Worm (Caenorhabditis elegans) whole organism, L2 larva: ENCODE results near the gene R09A8.1.

Experiments used
- C34F6.9 ChIP-seq: fragments of 150-350 bp; optimal IDR thresholded peaks from 2 replicates; lab custom pipeline; 2014; ENCODE audit warnings: missing biosample characterization, missing genetic modification characterization
- F13H6.1 ChIP-seq: sonication (generic microtip); optimal IDR thresholded peaks from 2 replicates; lab custom pipeline; 2016; ENCODE audit warnings: missing genetic modification characterization, missing compliant biosample characterization
- R02D3.7 ChIP-seq: fragments of 150-350 bp; optimal IDR thresholded peaks from 2 replicates; lab custom pipeline; 2014; ENCODE audit warnings: missing biosample characterization, missing genetic modification characterization
- Y55F3AM.14 ChIP-seq: fragments of 200-800 bp; sonication (Bioruptor generic); optimal IDR thresholded peaks from 2 replicates; lab custom pipeline; 2018; ENCODE audit warnings: mild to moderate bottlenecking, missing genetic modification characterization, missing compliant biosample characterization
- ZK546.5 ChIP-seq: sonication (generic microtip); optimal IDR thresholded peaks from 2 replicates; lab custom pipeline; 2017; ENCODE audit warnings: missing biosample characterization, missing genetic modification characterization
- alr-1 ChIP-seq: fragments of 150-350 bp; optimal IDR thresholded peaks from 2 replicates; lab custom pipeline; 2014; ENCODE audit warnings: missing biosample characterization, missing genetic modification characterization
- aly-2 ChIP-seq: fragments of 150-350 bp; optimal IDR thresholded peaks from 2 replicates; lab custom pipeline; 2014; ENCODE audit warnings: missing biosample characterization, missing genetic modification characterization
- ama-1 ChIP-seq: fragments of 150-350 bp; optimal IDR thresholded peaks from 2 replicates; lab custom pipeline; 2018; ENCODE audit warnings: inconsistent platforms
- blmp-1 ChIP-seq: sonication (generic microtip); optimal IDR thresholded peaks from 2 replicates; lab custom pipeline; 2017; ENCODE audit warnings: missing genetic modification characterization, mild to moderate bottlenecking, missing compliant biosample characterization, antibody characterized with exemption, moderate library complexity; ENCODE audit not compliant: insufficient read depth
- ceh-16 ChIP-seq: fragments of 150-350 bp; optimal IDR thresholded peaks from 2 replicates; lab custom pipeline; 2014; ENCODE audit warnings: missing biosample characterization, missing genetic modification characterization
- ceh-82 ChIP-seq: fragments of 150-350 bp; optimal IDR thresholded peaks from 2 replicates; lab custom pipeline; 2014; ENCODE audit warnings: missing biosample characterization, missing genetic modification characterization
- crh-2 ChIP-seq: sonication (generic microtip); optimal IDR thresholded peaks from 2 replicates; lab custom pipeline; 2017; ENCODE audit warnings: missing biosample characterization, missing genetic modification characterization
- dmd-4 ChIP-seq: sonication (generic microtip); optimal IDR thresholded peaks from 2 replicates; lab custom pipeline; 2017; ENCODE audit warnings: missing biosample characterization, missing genetic modification characterization
- egl-27 ChIP-seq: sonication (generic microtip); optimal IDR thresholded peaks from 3 replicates; lab custom pipeline; 2017; ENCODE audit warnings: missing biosample characterization, missing genetic modification reagents, missing genetic modification characterization
- elt-1 ChIP-seq: fragments of 150-350 bp; optimal IDR thresholded peaks from 2 replicates; lab custom pipeline; 2014; ENCODE audit warnings: missing biosample characterization, missing genetic modification characterization
- elt-3 ChIP-seq: sonication (generic microtip); optimal IDR thresholded peaks from 2 replicates; lab custom pipeline; 2017; ENCODE audit warnings: missing biosample characterization, missing genetic modification characterization
- fos-1 ChIP-seq: fragments of 150-350 bp; optimal IDR thresholded peaks from 2 replicates; lab custom pipeline; 2014; ENCODE audit warnings: missing biosample characterization, missing genetic modification characterization
- gmeb-1 ChIP-seq: fragments of 150-350 bp; optimal IDR thresholded peaks from 2 replicates; lab custom pipeline; 2014; ENCODE audit warnings: missing biosample characterization, missing genetic modification characterization
- lin-11 ChIP-seq: fragments of 150-350 bp; sonication (generic microtip); optimal IDR thresholded peaks from 2 replicates; lab custom pipeline; 2014; ENCODE audit warnings: missing biosample characterization, missing genetic modification characterization, inconsistent platforms, mixed read lengths
- lin-13 ChIP-seq: fragments of 150-350 bp; optimal IDR thresholded peaks from 2 replicates; lab custom pipeline; 2014; ENCODE audit warnings: missing biosample characterization, missing genetic modification reagents, missing genetic modification characterization
- lin-39 ChIP-seq: fragments of 150-350 bp; optimal IDR thresholded peaks from 2 replicates; lab custom pipeline; 2014; ENCODE audit warnings: missing biosample characterization, missing genetic modification reagents, missing genetic modification characterization
- lsy-2 ChIP-seq, 2 experiments: fragments of 150-350 bp in 1 of 2; sonication (generic microtip) in 1 of 2; optimal IDR thresholded peaks; 2 replicates each; lab custom pipeline; 2014 to 2017; ENCODE audit warnings: missing biosample characterization in 2 of 2, missing genetic modification characterization in 2 of 2
- mab-5 ChIP-seq: fragments of 150-350 bp; optimal IDR thresholded peaks from 2 replicates; lab custom pipeline; 2014; ENCODE audit warnings: missing biosample characterization, missing genetic modification characterization
- mbf-1 ChIP-seq: sonication (generic microtip); optimal IDR thresholded peaks from 2 replicates; lab custom pipeline; 2017; ENCODE audit warnings: missing biosample characterization, missing genetic modification characterization
- mdl-1 ChIP-seq, 2 experiments: fragments of 150-350 bp in 1 of 2; sonication (generic microtip) in 1 of 2; optimal IDR thresholded peaks; 2 replicates each; lab custom pipeline; 2017; ENCODE audit warnings: missing biosample characterization in 2 of 2, missing genetic modification characterization in 2 of 2
- nhr-10 ChIP-seq: sonication (generic microtip); optimal IDR thresholded peaks from 2 replicates; lab custom pipeline; 2017; ENCODE audit warnings: missing biosample characterization, missing genetic modification characterization
- nhr-11 ChIP-seq: fragments of 150-350 bp; optimal IDR thresholded peaks from 2 replicates; lab custom pipeline; 2014; ENCODE audit warnings: missing biosample characterization, missing genetic modification characterization
- nhr-12 ChIP-seq: fragments of 150-350 bp; optimal IDR thresholded peaks from 2 replicates; lab custom pipeline; 2014; ENCODE audit warnings: missing biosample characterization, missing genetic modification characterization
- nhr-129 ChIP-seq: fragments of 150-350 bp; optimal IDR thresholded peaks from 2 replicates; lab custom pipeline; 2014; ENCODE audit warnings: missing biosample characterization, missing genetic modification characterization
- nhr-21 ChIP-seq: fragments of 150-350 bp; optimal IDR thresholded peaks from 2 replicates; lab custom pipeline; 2014; ENCODE audit warnings: missing biosample characterization, missing genetic modification characterization
- nhr-23 ChIP-seq: fragments of 150-350 bp; optimal IDR thresholded peaks from 2 replicates; lab custom pipeline; 2014; ENCODE audit warnings: missing biosample characterization, missing genetic modification reagents, missing genetic modification characterization
- nhr-237 ChIP-seq: fragments of 150-350 bp; optimal IDR thresholded peaks from 2 replicates; lab custom pipeline; 2014; ENCODE audit warnings: missing biosample characterization, missing genetic modification characterization
- nhr-25 ChIP-seq: fragments of 150-350 bp; sonication (generic microtip); optimal IDR thresholded peaks from 3 replicates; lab custom pipeline; 2014; ENCODE audit warnings: missing biosample characterization, missing genetic modification characterization
- nhr-6 ChIP-seq: fragments of 150-350 bp; optimal IDR thresholded peaks from 2 replicates; lab custom pipeline; 2014; ENCODE audit warnings: missing biosample characterization, missing genetic modification characterization
- nhr-77 ChIP-seq: fragments of 150-350 bp; optimal IDR thresholded peaks from 2 replicates; lab custom pipeline; 2014; ENCODE audit warnings: missing biosample characterization, missing genetic modification characterization
- peb-1 ChIP-seq: fragments of 150-350 bp; optimal IDR thresholded peaks from 2 replicates; lab custom pipeline; 2014; ENCODE audit warnings: missing biosample characterization, missing genetic modification characterization
- sem-4 ChIP-seq: fragments of 150-350 bp; optimal IDR thresholded peaks from 2 replicates; lab custom pipeline; 2014; ENCODE audit warnings: missing biosample characterization, missing genetic modification reagents, missing genetic modification characterization
- skn-1 ChIP-seq: sonication (generic microtip); optimal IDR thresholded peaks from 2 replicates; lab custom pipeline; 2017; ENCODE audit warnings: missing biosample characterization, missing genetic modification characterization
- sma-3 ChIP-seq: sonication (generic microtip); optimal IDR thresholded peaks from 2 replicates; lab custom pipeline; 2016; ENCODE audit warnings: missing genetic modification reagents, missing genetic modification characterization, missing compliant biosample characterization
- sma-9 ChIP-seq, 2 experiments: fragments of 150-350 bp in 1 of 2; sonication (generic microtip) in 1 of 2; optimal IDR thresholded peaks; 2 replicates each; lab custom pipeline; 2014 to 2016; ENCODE audit warnings: missing genetic modification characterization in 2 of 2, mild to moderate bottlenecking in 1 of 2, missing biosample characterization in 1 of 2, missing compliant biosample characterization in 1 of 2, missing genetic modification reagents in 1 of 2, moderate library complexity in 1 of 2
- snpc-4 ChIP-seq: fragments of 150-350 bp; optimal IDR thresholded peaks from 2 replicates; lab custom pipeline; 2014; ENCODE audit warnings: missing biosample characterization, missing genetic modification characterization
- unc-39 ChIP-seq: fragments of 150-350 bp; optimal IDR thresholded peaks from 2 replicates; lab custom pipeline; 2014; ENCODE audit warnings: missing biosample characterization, missing genetic modification characterization
- unc-55 ChIP-seq: fragments of 150-350 bp; sonication (generic microtip); optimal IDR thresholded peaks from 3 replicates; lab custom pipeline; 2014; ENCODE audit warnings: missing biosample characterization, missing genetic modification reagents, missing genetic modification characterization
- unc-62 ChIP-seq: fragments of 150-350 bp; optimal IDR thresholded peaks from 2 replicates; lab custom pipeline; 2014; ENCODE audit warnings: missing biosample characterization, missing genetic modification reagents, missing genetic modification characterization
- zag-1 ChIP-seq: fragments of 150-350 bp; optimal IDR thresholded peaks from 2 replicates; lab custom pipeline; 2014; ENCODE audit warnings: missing biosample characterization, missing genetic modification characterization
- ztf-1 ChIP-seq: fragments of 200-800 bp; sonication (Bioruptor generic); conservative IDR thresholded peaks from 2 replicates; pipeline ENCODE4 v1.3.6; 2022; ENCODE audit warnings: missing genetic modification characterization, missing compliant biosample characterization
- ztf-11 ChIP-seq: sonication (generic microtip); optimal IDR thresholded peaks from 2 replicates; lab custom pipeline; 2017; ENCODE audit warnings: missing biosample characterization, missing genetic modification characterization
- ztf-4 ChIP-seq: fragments of 150-350 bp; optimal IDR thresholded peaks from 2 replicates; lab custom pipeline; 2014; ENCODE audit warnings: missing biosample characterization, missing genetic modification characterization

Gene R09A8.1

ce11 chrX:12659814-12660213 is 46.3 kb downstream of the R09A8.1 start, which contains the start of gene C02B4.3:
TSS of gene C02B4.3 (minus strand) at chrX:12659847.
- TF ChIP-seq ztf-4 (tag; lab: Kevin White, UChicago) (no peak), ceh-16 (tag; lab: Kevin White, UChicago) (no peak), Y55F3AM.14 (no peak), nhr-12 (tag; lab: Kevin White, UChicago) (no peak), nhr-237 (tag; lab: Kevin White, UChicago) (no peak), elt-3 (no peak), ZK546.5 (tag; lab: Kevin White, UChicago) (no peak), nhr-21 (tag; lab: Kevin White, UChicago) (no peak), nhr-23 (tag; lab: Kevin White, UChicago) (no peak), crh-2 (tag; lab: Kevin White, UChicago) (no peak), nhr-77 (no peak), sma-9 (GFP tag; optimal IDR thresholded peaks at IDR 0.05; lab: Kevin White, UChicago) (no peak), sma-9 (tag; optimal IDR thresholded peaks at IDR 0.05; lab: Kevin White, UChicago) (no peak), egl-27 (tag; lab: Kevin White, UChicago) (no peak), unc-55 (no peak), nhr-11 (no peak), lin-11 (tag; lab: Kevin White, UChicago) (no peak), R02D3.7 (tag; lab: Kevin White, UChicago) (no peak)

ce11 chrX:12661091-12661526 is 47.6 kb downstream of the R09A8.1 start:
- TF ChIP-seq zag-1 (no peak), snpc-4 (tag; lab: Kevin White, UChicago) (no peak), unc-39 (tag; lab: Kevin White, UChicago) (no peak), ceh-82 (tag; lab: Kevin White, UChicago) (no peak), mab-5 (tag; lab: Kevin White, UChicago) (no peak), gmeb-1 (tag; lab: Kevin White, UChicago) (peak; percentile 10), lin-39 (no peak), unc-55 (peak; percentile 52), ztf-1 (GFP tag; lab: Robert Waterston, UW) (no peak), blmp-1 (tag; lab: Kevin White, UChicago) (no peak), egl-27 (tag; lab: Kevin White, UChicago) (no peak), ama-1 (lab: Kevin White, UChicago) (no peak), nhr-23 (tag; lab: Kevin White, UChicago) (no peak), sem-4 (tag; lab: Kevin White, UChicago) (no peak), ztf-11 (tag; lab: Kevin White, UChicago) (no peak), sma-3 (peak; percentile 70), lsy-2 (tag; optimal IDR thresholded peaks at IDR 0.05; lab: Kevin White, UChicago) (peak in 1 of 2 experiments; percentile 46), nhr-129 (tag; lab: Kevin White, UChicago) (no peak), dmd-4 (no peak), lin-11 (tag; lab: Kevin White, UChicago) (peak; percentile 48), nhr-21 (tag; lab: Kevin White, UChicago) (peak; percentile 73), ceh-16 (tag; lab: Kevin White, UChicago) (no peak), ztf-4 (tag; lab: Kevin White, UChicago) (no peak), ZK546.5 (tag; lab: Kevin White, UChicago) (no peak), peb-1 (tag; lab: Kevin White, UChicago) (no peak), alr-1 (tag; lab: Kevin White, UChicago) (no peak), lin-13 (no peak), nhr-6 (no peak), nhr-77 (no peak), aly-2 (no peak), elt-3 (no peak), R02D3.7 (tag; lab: Kevin White, UChicago) (no peak), elt-1 (tag; lab: Kevin White, UChicago) (no peak), skn-1 (tag; lab: Kevin White, UChicago) (no peak), nhr-12 (tag; lab: Kevin White, UChicago) (no peak), Y55F3AM.14 (peak; percentile 9), nhr-25 (tag; lab: Kevin White, UChicago) (peak; percentile 38), fos-1 (tag; lab: Kevin White, UChicago) (peak; percentile 61), unc-62 (no peak), nhr-11 (no peak), nhr-10 (tag; lab: Kevin White, UChicago) (no peak), nhr-237 (tag; lab: Kevin White, UChicago) (no peak), F13H6.1 (peak; percentile 67), crh-2 (tag; lab: Kevin White, UChicago) (peak; percentile 41), C34F6.9 (peak; percentile 44), sma-9 (GFP tag; optimal IDR thresholded peaks at IDR 0.05; lab: Kevin White, UChicago) (peak; percentile 78), sma-9 (tag; optimal IDR thresholded peaks at IDR 0.05; lab: Kevin White, UChicago) (no peak), mdl-1 (tag; optimal IDR thresholded peaks at IDR 0.05; lab: Kevin White, UChicago) (peak in 1 of 2 experiments; percentile 35), mbf-1 (no peak)
- TF ChIP-seq, all 48 proteins: peak for 14
